Fruit fly (Drosophila melanogaster) whole organism, embryonic: ENCODE results near the gene lectin-29Ca.

Source experiments
- Abd-B ChIP-seq: fragments of 200-800 bp; sonication (Bioruptor generic); optimal IDR thresholded peaks from 2 replicates; lab custom pipeline; 2018; ENCODE audit warnings: missing biosample characterization, mild to moderate bottlenecking, missing genetic modification characterization, moderate library complexity
- Asciz ChIP-seq: fragments of 200-800 bp; sonication (Bioruptor generic); optimal IDR thresholded peaks from 2 replicates; lab custom pipeline; 2017; ENCODE audit warnings: missing biosample characterization, mild to moderate bottlenecking, missing genetic modification characterization, missing genetic modification reagents
- B-H1 ChIP-seq: fragments of 200-800 bp; sonication (Bioruptor generic); IDR thresholded peaks from 3 replicates; pipeline ENCODE4 v1.3.6; 2022; ENCODE audit warnings: missing biosample characterization, missing genetic modification characterization
- BEAF-32 ChIP-seq: fragments of 200-800 bp; sonication (Bioruptor generic); optimal IDR thresholded peaks from 3 replicates; lab custom pipeline; 2017; ENCODE audit warnings: missing biosample characterization, missing genetic modification characterization, mild to moderate bottlenecking, moderate library complexity, missing genetic modification reagents
- CG10321 ChIP-seq: fragments of 200-800 bp; sonication (Bioruptor generic); IDR thresholded peaks from 2 replicates; pipeline ENCODE4 v1.3.6; 2022; ENCODE audit warnings: missing biosample characterization, missing genetic modification characterization
- CG10654 ChIP-seq: fragments of 200-800 bp; sonication (Bioruptor generic); optimal IDR thresholded peaks from 2 replicates; lab custom pipeline; 2016; ENCODE audit warnings: missing biosample characterization, missing genetic modification characterization
- CG12391 ChIP-seq: fragments of 200-800 bp; sonication (Bioruptor generic); optimal IDR thresholded peaks from 3 replicates; lab custom pipeline; 2018; ENCODE audit warnings: missing biosample characterization, mild to moderate bottlenecking, missing genetic modification characterization, moderate library complexity
- CG12659 ChIP-seq: fragments of 200-800 bp; sonication (Bioruptor generic); optimal IDR thresholded peaks from 3 replicates; lab custom pipeline; 2017; ENCODE audit warnings: mild to moderate bottlenecking, missing biosample characterization, missing genetic modification reagents, missing genetic modification characterization
- CG15514 ChIP-seq: fragments of 200-800 bp; sonication (Bioruptor generic); optimal IDR thresholded peaks from 3 replicates; lab custom pipeline; 2017; ENCODE audit warnings: missing biosample characterization, missing genetic modification characterization, mild to moderate bottlenecking, moderate library complexity, missing genetic modification reagents
- CG17829 ChIP-seq: fragments of 200-800 bp; optimal IDR thresholded peaks from 2 replicates; lab custom pipeline; 2019; ENCODE audit warnings: missing biosample characterization, mild to moderate bottlenecking, missing genetic modification characterization, moderate library complexity
- CG18262 ChIP-seq: fragments of 200-800 bp; optimal IDR thresholded peaks from 3 replicates; lab custom pipeline; 2019; ENCODE audit warnings: missing biosample characterization, mild to moderate bottlenecking, missing genetic modification characterization, moderate library complexity
- CG18476 ChIP-seq: fragments of 200-800 bp; sonication (Bioruptor generic); optimal IDR thresholded peaks from 2 replicates; lab custom pipeline; 2016; ENCODE audit warnings: missing biosample characterization, mild to moderate bottlenecking, missing genetic modification characterization
- CG2120 ChIP-seq: fragments of 200-800 bp; sonication (Bioruptor generic); optimal IDR thresholded peaks from 3 replicates; lab custom pipeline; 2016; ENCODE audit warnings: missing biosample characterization, missing genetic modification characterization
- CG2129 ChIP-seq: fragments of 200-800 bp; sonication (Bioruptor generic); IDR thresholded peaks from 2 replicates; pipeline ENCODE4 v1.3.6; 2022; ENCODE audit warnings: missing biosample characterization, missing genetic modification characterization; ENCODE audit not compliant: partially characterized antibody
- CG2875 ChIP-seq: fragments of 200-800 bp; sonication (Bioruptor generic); optimal IDR thresholded peaks from 2 replicates; lab custom pipeline; 2017; ENCODE audit warnings: missing biosample characterization, mild to moderate bottlenecking, missing genetic modification characterization, missing genetic modification reagents
- CG30403 ChIP-seq: fragments of 200-800 bp; sonication (Bioruptor generic); optimal IDR thresholded peaks from 3 replicates; lab custom pipeline; 2016; ENCODE audit warnings: missing biosample characterization, missing genetic modification characterization
- CG3281 ChIP-seq: fragments of 200-800 bp; sonication (Bioruptor generic); optimal IDR thresholded peaks from 3 replicates; lab custom pipeline; 2017; ENCODE audit warnings: missing biosample characterization, mild to moderate bottlenecking, missing genetic modification characterization
- CG4424 ChIP-seq: fragments of 200-800 bp; sonication (Bioruptor generic); optimal IDR thresholded peaks from 3 replicates; lab custom pipeline; 2016; ENCODE audit warnings: missing biosample characterization, missing genetic modification characterization
- CG6689 ChIP-seq: fragments of 200-800 bp; sonication (Bioruptor generic); IDR thresholded peaks from 2 replicates; pipeline ENCODE4 v1.3.6; 2022; ENCODE audit warnings: missing biosample characterization, missing genetic modification characterization
- CG9932 ChIP-seq: fragments of 200-800 bp; sonication (Bioruptor generic); IDR thresholded peaks from 2 replicates; pipeline ENCODE4 v1.3.6; 2022; ENCODE audit warnings: missing biosample characterization, missing genetic modification characterization
- CHES-1-like ChIP-seq: fragments of 200-800 bp; sonication (Bioruptor generic); optimal IDR thresholded peaks from 2 replicates; lab custom pipeline; 2016; ENCODE audit warnings: missing biosample characterization, missing genetic modification characterization
- CoRest ChIP-seq: fragments of 200-800 bp; sonication (Bioruptor generic); optimal IDR thresholded peaks from 3 replicates; lab custom pipeline; 2018; ENCODE audit warnings: missing biosample characterization, mild to moderate bottlenecking, missing genetic modification characterization, moderate library complexity
- Deaf1 ChIP-seq: fragments of 200-800 bp; optimal IDR thresholded peaks from 3 replicates; lab custom pipeline; 2019; ENCODE audit warnings: missing biosample characterization, mild to moderate bottlenecking, missing genetic modification characterization, moderate library complexity
- Eip74EF ChIP-seq, 2 experiments: fragments of 200-800 bp in 1 of 2; fragments of >200 bp in 1 of 2; sonication (Bioruptor generic) in 1 of 2; optimal IDR thresholded peaks; 2 replicates each; lab custom pipeline; 2017 to 2019; ENCODE audit warnings: missing biosample characterization in 2 of 2, missing genetic modification characterization in 2 of 2, mild to moderate bottlenecking in 1 of 2, moderate library complexity in 1 of 2
- HLH4C ChIP-seq: fragments of 200-800 bp; sonication (Bioruptor generic); IDR thresholded peaks from 3 replicates; pipeline ENCODE4 v1.3.6; 2022; ENCODE audit warnings: missing biosample characterization, missing genetic modification characterization; ENCODE audit not compliant: partially characterized antibody
- Hr51 ChIP-seq, 2 experiments: fragments of 200-800 bp; sonication (Bioruptor generic); optimal IDR thresholded peaks; 2 replicates in 1 of 2; 3 replicates in 1 of 2; lab custom pipeline; 2016 to 2018; ENCODE audit warnings: missing biosample characterization in 2 of 2, missing genetic modification characterization in 2 of 2, mild to moderate bottlenecking in 1 of 2, moderate library complexity in 1 of 2
- Mrtf ChIP-seq: fragments of 200-800 bp; sonication (Bioruptor generic); IDR thresholded peaks from 3 replicates; pipeline ENCODE4 v1.3.6; 2022; ENCODE audit warnings: missing biosample characterization, missing genetic modification characterization
- Rfx ChIP-seq: fragments of 200-800 bp; sonication (Bioruptor generic); IDR thresholded peaks from 2 replicates; pipeline ENCODE4 v1.3.6; 2022; ENCODE audit warnings: missing biosample characterization, missing genetic modification characterization
- Sry-δ ChIP-seq: fragments of 200-800 bp; sonication (Bioruptor generic); optimal IDR thresholded peaks from 2 replicates; lab custom pipeline; 2016; ENCODE audit warnings: missing biosample characterization, missing genetic modification characterization
- aop ChIP-seq: fragments of 200-800 bp; sonication (Bioruptor generic); IDR thresholded peaks from 2 replicates; pipeline ENCODE4 v1.3.6; 2022; ENCODE audit warnings: missing biosample characterization, missing genetic modification characterization
- ase ChIP-seq: fragments of 200-800 bp; sonication (Bioruptor generic); IDR thresholded peaks from 3 replicates; pipeline ENCODE4 v1.3.6; 2022; ENCODE audit warnings: missing biosample characterization, missing genetic modification characterization
- disco-r ChIP-seq: fragments of 200-800 bp; sonication (Bioruptor generic); optimal IDR thresholded peaks from 2 replicates; lab custom pipeline; 2016; ENCODE audit warnings: missing biosample characterization, missing genetic modification characterization
- dmrt11E ChIP-seq: fragments of 200-800 bp; sonication (Bioruptor generic); optimal IDR thresholded peaks from 3 replicates; lab custom pipeline; 2018; ENCODE audit warnings: missing biosample characterization, mild to moderate bottlenecking, missing genetic modification characterization, moderate library complexity
- dpn ChIP-seq, 2 experiments: fragments of 200-800 bp; sonication (Bioruptor generic); optimal IDR thresholded peaks; 3 replicates each; lab custom pipeline; 2016; ENCODE audit warnings: missing biosample characterization in 2 of 2, missing genetic modification characterization in 2 of 2
- gcm ChIP-seq: fragments of 200-800 bp; sonication (Bioruptor generic); optimal IDR thresholded peaks from 2 replicates; lab custom pipeline; 2019; ENCODE audit warnings: missing biosample characterization, mild to moderate bottlenecking, missing genetic modification characterization, moderate library complexity
- gro ChIP-seq: fragments of 200-800 bp; sonication (Bioruptor generic); optimal IDR thresholded peaks from 2 replicates; lab custom pipeline; 2016; ENCODE audit warnings: missing biosample characterization, missing genetic modification characterization
- klu ChIP-seq: fragments of 200-800 bp; sonication (Bioruptor generic); IDR thresholded peaks from 2 replicates; pipeline ENCODE4 v1.3.6; 2022; ENCODE audit warnings: missing biosample characterization, missing genetic modification characterization
- lmd ChIP-seq: fragments of 200-800 bp; sonication (Bioruptor generic); IDR thresholded peaks from 2 replicates; pipeline ENCODE4 v1.3.6; 2022; ENCODE audit warnings: missing biosample characterization, missing genetic modification characterization
- odd ChIP-seq: fragments of 200-800 bp; sonication (Bioruptor generic); optimal IDR thresholded peaks from 2 replicates; lab custom pipeline; 2017; ENCODE audit warnings: missing biosample characterization, mild to moderate bottlenecking, missing genetic modification characterization
- pan ChIP-seq, 4 experiments: fragments of >200 bp in 3 of 4; fragments of 200-800 bp in 1 of 4; sonication (Bioruptor generic) in 1 of 4; optimal IDR thresholded peaks in 3 of 4; IDR thresholded peaks in 1 of 4; 2 replicates each; pipeline versions ENCODE4 v1.3.6 to Lab custom; 2017 to 2022; ENCODE audit warnings: missing biosample characterization in 2 of 4, missing genetic modification characterization in 2 of 4, mixed read lengths in 1 of 4
- pb ChIP-seq: fragments of 200-800 bp; sonication (Bioruptor generic); optimal IDR thresholded peaks from 3 replicates; lab custom pipeline; 2016; ENCODE audit warnings: missing biosample characterization, missing genetic modification characterization
- prd ChIP-seq, 3 experiments: fragments of >200 bp in 2 of 3; fragments of 200-800 bp in 1 of 3; sonication (Bioruptor generic) in 1 of 3; optimal IDR thresholded peaks in 2 of 3; IDR thresholded peaks in 1 of 3; 2 replicates in 2 of 3; 3 replicates in 1 of 3; pipeline versions ENCODE4 v1.3.6 to Lab custom; 2017 to 2022; ENCODE audit warnings: missing biosample characterization in 1 of 3, missing genetic modification characterization in 1 of 3
- pzg ChIP-seq: fragments of 200-800 bp; sonication (Bioruptor generic); optimal IDR thresholded peaks from 3 replicates; lab custom pipeline; 2018; ENCODE audit warnings: missing biosample characterization, mild to moderate bottlenecking, missing genetic modification characterization, moderate library complexity
- sqz ChIP-seq: fragments of 200-800 bp; sonication (Bioruptor generic); optimal IDR thresholded peaks from 3 replicates; lab custom pipeline; 2018; ENCODE audit warnings: missing biosample characterization, mild to moderate bottlenecking, missing genetic modification characterization
- sr ChIP-seq: fragments of 200-800 bp; sonication (Bioruptor generic); IDR thresholded peaks from 3 replicates; pipeline ENCODE4 v1.3.6; 2022; ENCODE audit warnings: missing biosample characterization, missing genetic modification characterization
- tap ChIP-seq: fragments of 200-800 bp; optimal IDR thresholded peaks from 3 replicates; lab custom pipeline; 2019; ENCODE audit warnings: missing biosample characterization, mild to moderate bottlenecking, missing genetic modification characterization, moderate library complexity
- vnd ChIP-seq: fragments of 200-800 bp; sonication (Bioruptor generic); IDR thresholded peaks from 3 replicates; pipeline ENCODE4 v1.3.6; 2022; ENCODE audit warnings: missing biosample characterization, missing genetic modification characterization; ENCODE audit not compliant: partially characterized antibody

lectin-29Ca gene

DNA sequence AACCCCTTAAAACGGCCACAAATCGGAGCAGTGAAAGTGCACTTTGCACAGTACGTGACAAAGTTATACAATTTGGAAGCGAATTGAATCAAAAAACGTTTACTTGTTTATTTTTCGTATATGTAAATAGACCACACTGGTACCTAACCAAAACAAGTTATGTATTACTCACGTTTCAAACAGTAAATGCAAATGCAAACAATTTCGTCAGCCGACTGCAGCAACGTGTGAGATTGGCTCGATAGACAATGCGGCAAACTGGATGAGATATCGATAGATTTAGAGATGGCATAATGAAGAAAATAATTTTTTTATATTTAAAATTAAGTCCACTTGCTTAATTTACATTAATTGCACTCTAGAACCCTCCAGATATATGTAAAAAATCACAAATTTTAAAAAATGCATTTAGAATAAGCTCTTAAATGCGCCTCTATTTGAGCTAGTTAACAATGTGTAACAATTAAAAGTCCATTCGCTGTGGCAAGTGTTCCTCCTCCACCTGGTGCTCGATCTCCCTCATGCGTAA, 12.5 kb downstream of the lectin-29Ca start, which contains the start of gene AlaRS (continued):
- TF ChIP-seq Eip74EF (GFP tag; optimal IDR thresholded peaks at IDR 0.05; lab: Kevin White, UChicago) (peak in 1 of 2 experiments; percentile 9), CG6689 (peak; percentile 24; the same call in 1 of the 2 replicates), dmrt11E (tag; lab: Kevin White, UChicago) (peak; percentile 40), CG18476 (GFP tag; lab: Kevin White, UChicago) (peak; percentile 12), pan (optimal IDR thresholded peaks at IDR 0.05; lab: Kevin White, UChicago) (no peak), pan (GFP tag; optimal IDR thresholded peaks at IDR 0.05 in 1 of 2, IDR thresholded peaks at IDR 0.05 in 1 of 2) (peak in 1 of 2 experiments; percentile 43), Abd-B (GFP tag; lab: Kevin White, UChicago) (no peak), CG15514 (peak; percentile 84), BEAF-32 (GFP tag; lab: Kevin White, UChicago) (peak; percentile 70), Rfx (GFP tag; lab: Robert Waterston, UW) (peak; percentile 41; the same call in 1 of the 2 replicates), sqz (GFP tag; lab: Kevin White, UChicago) (peak; percentile 14), lmd (GFP tag; lab: Robert Waterston, UW) (0 out of 2 replicates have a peak, but pooled peaks have one; percentile 14), HLH4C (GFP tag; lab: Robert Waterston, UW) (peak; percentile 66), CG2875 (peak; percentile 2), CG2120 (peak; percentile 66), aop (GFP tag; lab: Robert Waterston, UW) (no peak), CG2129 (GFP tag; lab: Robert Waterston, UW) (peak; percentile 35), dpn (GFP tag; optimal IDR thresholded peaks at IDR 0.05; lab: Kevin White, UChicago) (peak; percentile 8 to 26), tap (tag; lab: Kevin White, UChicago) (peak; percentile 4), CG30403 (GFP tag; lab: Kevin White, UChicago) (peak; percentile 58), prd (optimal IDR thresholded peaks at IDR 0.05; lab: Kevin White, UChicago) (no peak), prd (GFP tag; IDR thresholded peaks at IDR 0.05; lab: Robert Waterston, UW) (0 out of 3 replicates have a peak, but pooled peaks have one; percentile 7), Deaf1 (tag; lab: Kevin White, UChicago) (peak; percentile 9), sr (GFP tag; lab: Robert Waterston, UW) (no peak), gro (GFP tag; lab: Kevin White, UChicago) (peak; percentile 22), Asciz (GFP tag; lab: Kevin White, UChicago) (peak; percentile 16), Hr51 (GFP tag; optimal IDR thresholded peaks at IDR 0.05; lab: Kevin White, UChicago) (peak in 1 of 2 experiments; percentile 46), CG10321 (GFP tag; lab: Robert Waterston, UW) (no peak), ase (GFP tag; lab: Robert Waterston, UW) (no peak), pzg (peak; percentile 36), CG3281 (GFP tag; lab: Kevin White, UChicago) (peak; percentile 49), CG9932 (GFP tag; lab: Robert Waterston, UW) (peak; percentile 49), B-H1 (GFP tag; lab: Robert Waterston, UW) (no peak), CG4424 (GFP tag; lab: Kevin White, UChicago) (peak; percentile 22), pb (GFP tag; lab: Kevin White, UChicago) (no peak), CG12659 (peak; percentile 57), CG17829 (tag; lab: Kevin White, UChicago) (peak; percentile 67), disco-r (GFP tag; lab: Kevin White, UChicago) (no peak), klu (GFP tag; lab: Robert Waterston, UW) (0 out of 2 replicates have a peak, but pooled peaks have one; percentile 18), CG18262 (peak; percentile 53), Mrtf (GFP tag; lab: Robert Waterston, UW) (no peak), gcm (GFP tag; lab: Kevin White, UChicago) (peak; percentile 27), odd (GFP tag; lab: Kevin White, UChicago) (peak; percentile 27), CG12391 (tag; lab: Kevin White, UChicago) (peak; percentile 67), vnd (GFP tag; lab: Robert Waterston, UW) (peak; percentile 47; the same call in 2 of the 3 replicates), Sry-δ (GFP tag; lab: Kevin White, UChicago) (peak; percentile 71), CHES-1-like (GFP tag; lab: Kevin White, UChicago) (no peak), CG10654 (GFP tag; lab: Kevin White, UChicago) (peak; percentile 6), CoRest (tag; lab: Kevin White, UChicago) (peak; percentile 42)
